Fruit fly (Drosophila melanogaster) whole organism, embryonic: ENCODE data around the gene CaMKI.

Source experiments
- Abd-B ChIP-seq: fragments of 200-800 bp; sonication (Bioruptor generic); optimal IDR thresholded peaks from 2 replicates; lab custom pipeline; 2018; ENCODE audit warnings: missing biosample characterization, mild to moderate bottlenecking, missing genetic modification characterization, moderate library complexity
- CG10979 ChIP-seq: fragments of 200-800 bp; sonication (Bioruptor generic); optimal IDR thresholded peaks from 2 replicates; lab custom pipeline; 2018; ENCODE audit warnings: missing biosample characterization, mild to moderate bottlenecking, missing genetic modification characterization, moderate library complexity
- CG13894 ChIP-seq: fragments of 200-800 bp; sonication (Bioruptor generic); optimal IDR thresholded peaks from 3 replicates; lab custom pipeline; 2018; ENCODE audit warnings: missing biosample characterization, mild to moderate bottlenecking, missing genetic modification characterization, moderate library complexity
- CG1603 ChIP-seq: fragments of 200-800 bp; sonication (Bioruptor generic); optimal IDR thresholded peaks from 2 replicates; lab custom pipeline; 2019; ENCODE audit warnings: missing biosample characterization, mild to moderate bottlenecking, missing genetic modification characterization, moderate library complexity
- CG17802 ChIP-seq: fragments of 200-800 bp; sonication (Bioruptor generic); optimal IDR thresholded peaks from 2 replicates; lab custom pipeline; 2018; ENCODE audit warnings: missing biosample characterization, mild to moderate bottlenecking, missing genetic modification characterization, moderate library complexity
- CG18476 ChIP-seq: fragments of 200-800 bp; sonication (Bioruptor generic); optimal IDR thresholded peaks from 2 replicates; lab custom pipeline; 2016; ENCODE audit warnings: missing biosample characterization, mild to moderate bottlenecking, missing genetic modification characterization
- CG30403 ChIP-seq: fragments of 200-800 bp; sonication (Bioruptor generic); optimal IDR thresholded peaks from 3 replicates; lab custom pipeline; 2016; ENCODE audit warnings: missing biosample characterization, missing genetic modification characterization
- CG31224 ChIP-seq: fragments of 200-800 bp; sonication (Bioruptor generic); IDR thresholded peaks from 2 replicates; pipeline ENCODE4 v1.3.6; 2022; ENCODE audit warnings: missing biosample characterization, missing genetic modification characterization
- CG4282 ChIP-seq: fragments of 200-800 bp; sonication (Bioruptor generic); optimal IDR thresholded peaks from 2 replicates; lab custom pipeline; 2016; ENCODE audit warnings: missing biosample characterization, missing genetic modification characterization
- CG6272 ChIP-seq: fragments of 200-800 bp; sonication (Bioruptor generic); IDR thresholded peaks from 2 replicates; pipeline ENCODE4 v1.3.6; 2022; ENCODE audit warnings: missing biosample characterization, missing genetic modification characterization
- CG8290 ChIP-seq, 3 experiments: fragments of 200-800 bp; sonication (Bioruptor generic); optimal IDR thresholded peaks; 2 replicates each; lab custom pipeline; 2016 to 2019; ENCODE audit warnings: missing biosample characterization in 3 of 3, missing genetic modification characterization in 3 of 3, mild to moderate bottlenecking in 2 of 3, moderate library complexity in 1 of 3
- CG8359 ChIP-seq: fragments of 200-800 bp; sonication (Bioruptor generic); optimal IDR thresholded peaks from 2 replicates; lab custom pipeline; 2017; ENCODE audit warnings: missing biosample characterization, mild to moderate bottlenecking, missing genetic modification characterization, borderline replicate concordance
- CG9727 ChIP-seq: fragments of 200-800 bp; sonication (Bioruptor generic); optimal IDR thresholded peaks from 3 replicates; lab custom pipeline; 2017; ENCODE audit warnings: missing biosample characterization, mild to moderate bottlenecking, missing genetic modification characterization
- CHES-1-like ChIP-seq: fragments of 200-800 bp; sonication (Bioruptor generic); optimal IDR thresholded peaks from 2 replicates; lab custom pipeline; 2016; ENCODE audit warnings: missing biosample characterization, missing genetic modification characterization
- D19B ChIP-seq: fragments of 200-800 bp; sonication (Bioruptor generic); optimal IDR thresholded peaks from 2 replicates; lab custom pipeline; 2017; ENCODE audit warnings: missing biosample characterization, mild to moderate bottlenecking, missing genetic modification characterization
- Dbx ChIP-seq: fragments of 200-800 bp; sonication (Bioruptor generic); IDR thresholded peaks from 3 replicates; pipeline ENCODE4 v1.3.6; 2022; ENCODE audit warnings: missing biosample characterization, missing genetic modification characterization
- E2f2 ChIP-seq: fragments of 200-800 bp; sonication (Bioruptor generic); IDR thresholded peaks from 2 replicates; pipeline ENCODE4 v1.3.6; 2022; ENCODE audit warnings: missing biosample characterization, missing genetic modification characterization
- ERR ChIP-seq: fragments of 200-800 bp; sonication (Bioruptor generic); optimal IDR thresholded peaks from 2 replicates; lab custom pipeline; 2016; ENCODE audit warnings: missing biosample characterization, missing genetic modification characterization
- Hand ChIP-seq: fragments of 200-800 bp; sonication (Bioruptor generic); optimal IDR thresholded peaks from 2 replicates; lab custom pipeline; 2017; ENCODE audit warnings: mild to moderate bottlenecking, missing biosample characterization, missing genetic modification reagents, missing genetic modification characterization
- Hey ChIP-seq: fragments of 200-800 bp; sonication (Bioruptor generic); optimal IDR thresholded peaks from 3 replicates; lab custom pipeline; 2018; ENCODE audit warnings: missing biosample characterization, mild to moderate bottlenecking, missing genetic modification characterization
- Hr3 ChIP-seq: fragments of 200-800 bp; sonication (Bioruptor generic); optimal IDR thresholded peaks from 3 replicates; lab custom pipeline; 2016; ENCODE audit warnings: missing biosample characterization, missing genetic modification characterization
- Oaz ChIP-seq: fragments of 200-800 bp; sonication (Bioruptor generic); IDR thresholded peaks from 2 replicates; pipeline ENCODE4 v1.3.6; 2022; ENCODE audit warnings: missing biosample characterization, missing genetic modification characterization
- Ptx1 ChIP-seq: fragments of 200-800 bp; sonication (Bioruptor generic); IDR thresholded peaks from 2 replicates; pipeline ENCODE4 v1.3.6; 2022; ENCODE audit warnings: missing biosample characterization, missing genetic modification characterization
- Sox100B ChIP-seq: fragments of 200-800 bp; sonication (Bioruptor generic); optimal IDR thresholded peaks from 3 replicates; lab custom pipeline; 2018; ENCODE audit warnings: missing biosample characterization, mild to moderate bottlenecking, missing genetic modification characterization
- cato ChIP-seq: fragments of 200-800 bp; sonication (Bioruptor generic); optimal IDR thresholded peaks from 2 replicates; lab custom pipeline; 2016; ENCODE audit warnings: missing biosample characterization, missing genetic modification characterization, borderline replicate concordance
- chm ChIP-seq: fragments of 200-800 bp; sonication (Bioruptor generic); IDR thresholded peaks from 2 replicates; pipeline ENCODE4 v1.3.6; 2022; ENCODE audit warnings: missing biosample characterization, missing genetic modification characterization
- dati ChIP-seq: fragments of 200-800 bp; sonication (Bioruptor generic); IDR thresholded peaks from 2 replicates; pipeline ENCODE4 v1.3.6; 2022; ENCODE audit warnings: missing biosample characterization, missing genetic modification characterization
- dpn ChIP-seq, 2 experiments: fragments of 200-800 bp; sonication (Bioruptor generic); optimal IDR thresholded peaks; 3 replicates each; lab custom pipeline; 2016; ENCODE audit warnings: missing biosample characterization in 2 of 2, missing genetic modification characterization in 2 of 2
- gcm2 ChIP-seq: fragments of 200-800 bp; sonication (Bioruptor generic); optimal IDR thresholded peaks from 2 replicates; lab custom pipeline; 2016; ENCODE audit warnings: missing biosample characterization, missing genetic modification characterization
- gem ChIP-seq: fragments of 200-800 bp; sonication (Bioruptor generic); optimal IDR thresholded peaks from 2 replicates; lab custom pipeline; 2019; ENCODE audit warnings: missing biosample characterization, mild to moderate bottlenecking, missing genetic modification characterization, moderate library complexity
- grn ChIP-seq: fragments of 200-800 bp; sonication (Bioruptor generic); optimal IDR thresholded peaks from 3 replicates; lab custom pipeline; 2017; ENCODE audit warnings: missing biosample characterization, missing genetic modification characterization
- gro ChIP-seq: fragments of 200-800 bp; sonication (Bioruptor generic); optimal IDR thresholded peaks from 2 replicates; lab custom pipeline; 2016; ENCODE audit warnings: missing biosample characterization, missing genetic modification characterization
- jumu ChIP-seq: fragments of 200-800 bp; sonication (Bioruptor generic); optimal IDR thresholded peaks from 3 replicates; lab custom pipeline; 2016; ENCODE audit warnings: missing biosample characterization, missing genetic modification characterization
- lov ChIP-seq, 2 experiments: fragments of 200-800 bp in 1 of 2; fragments of >200 bp in 1 of 2; sonication (Bioruptor generic) in 1 of 2; IDR thresholded peaks in 1 of 2; optimal IDR thresholded peaks in 1 of 2; 2 replicates in 1 of 2; 3 replicates in 1 of 2; pipeline versions ENCODE4 v1.3.6 to Lab custom; 2017 to 2022; ENCODE audit warnings: missing biosample characterization in 1 of 2, missing genetic modification characterization in 1 of 2
- nom ChIP-seq: fragments of 200-800 bp; sonication (Bioruptor generic); optimal IDR thresholded peaks from 2 replicates; lab custom pipeline; 2017; ENCODE audit warnings: missing biosample characterization, missing genetic modification characterization, mild to moderate bottlenecking, moderate library complexity, missing genetic modification reagents
- pita ChIP-seq: fragments of 200-800 bp; sonication (Bioruptor generic); optimal IDR thresholded peaks from 2 replicates; lab custom pipeline; 2017; ENCODE audit warnings: missing biosample characterization, mild to moderate bottlenecking, missing genetic modification characterization
- prd ChIP-seq, 3 experiments: fragments of >200 bp in 2 of 3; fragments of 200-800 bp in 1 of 3; sonication (Bioruptor generic) in 1 of 3; optimal IDR thresholded peaks in 2 of 3; IDR thresholded peaks in 1 of 3; 2 replicates in 2 of 3; 3 replicates in 1 of 3; pipeline versions ENCODE4 v1.3.6 to Lab custom; 2017 to 2022; ENCODE audit warnings: missing biosample characterization in 1 of 3, missing genetic modification characterization in 1 of 3
- repo ChIP-seq: fragments of 200-800 bp; sonication (Bioruptor generic); optimal IDR thresholded peaks from 2 replicates; lab custom pipeline; 2016; ENCODE audit warnings: missing biosample characterization, missing genetic modification characterization
- rib ChIP-seq: fragments of 200-800 bp; sonication (Bioruptor generic); IDR thresholded peaks from 2 replicates; pipeline ENCODE4 v1.3.6; 2022; ENCODE audit warnings: missing biosample characterization, missing genetic modification characterization
- ro ChIP-seq: fragments of 200-800 bp; sonication (Bioruptor generic); IDR thresholded peaks from 2 replicates; pipeline ENCODE4 v1.3.6; 2022; ENCODE audit warnings: missing biosample characterization, missing genetic modification characterization
- sd ChIP-seq: fragments of 200-800 bp; sonication (Bioruptor generic); optimal IDR thresholded peaks from 3 replicates; lab custom pipeline; 2018; ENCODE audit warnings: missing biosample characterization, mild to moderate bottlenecking, missing genetic modification characterization, moderate library complexity
- slbo ChIP-seq: fragments of 200-800 bp; sonication (Bioruptor generic); IDR thresholded peaks from 2 replicates; pipeline ENCODE4 v1.3.6; 2022; ENCODE audit warnings: missing biosample characterization, missing genetic modification characterization
- slou ChIP-seq: fragments of 200-800 bp; sonication (Bioruptor generic); optimal IDR thresholded peaks from 3 replicates; lab custom pipeline; 2016; ENCODE audit warnings: missing biosample characterization, missing genetic modification characterization
- ssp ChIP-seq: fragments of 200-800 bp; sonication (Bioruptor generic); IDR thresholded peaks from 2 replicates; pipeline ENCODE4 v1.3.6; 2022; ENCODE audit warnings: missing biosample characterization, missing genetic modification characterization
- stwl ChIP-seq: fragments of 200-800 bp; sonication (Bioruptor generic); optimal IDR thresholded peaks from 3 replicates; lab custom pipeline; 2018; ENCODE audit warnings: missing biosample characterization, mild to moderate bottlenecking, missing genetic modification characterization, moderate library complexity
- tgo ChIP-seq: fragments of 200-800 bp; sonication (Bioruptor generic); IDR thresholded peaks from 3 replicates; pipeline ENCODE4 v1.3.6; 2022; ENCODE audit warnings: missing biosample characterization, missing genetic modification characterization
- tll ChIP-seq, 2 experiments: fragments of 200-800 bp in 1 of 2; fragments of >200 bp in 1 of 2; sonication (Bioruptor generic) in 1 of 2; optimal IDR thresholded peaks; 2 replicates each; lab custom pipeline; 2017 to 2019; ENCODE audit warnings: missing biosample characterization in 2 of 2, missing genetic modification characterization in 2 of 2, mild to moderate bottlenecking in 1 of 2, moderate library complexity in 1 of 2
- toy ChIP-seq: fragments of 200-800 bp; sonication (Bioruptor generic); IDR thresholded peaks from 2 replicates; pipeline ENCODE4 v1.3.6; 2022; ENCODE audit warnings: missing biosample characterization, missing genetic modification characterization
- ttk ChIP-seq: fragments of 200-800 bp; sonication (Bioruptor generic); IDR thresholded peaks from 2 replicates; pipeline ENCODE4 v2.1.2; 2022; ENCODE audit warnings: missing biosample characterization, missing genetic modification characterization
- wek ChIP-seq: fragments of 200-800 bp; sonication (Bioruptor generic); optimal IDR thresholded peaks from 3 replicates; lab custom pipeline; 2018; ENCODE audit warnings: missing biosample characterization, mild to moderate bottlenecking, missing genetic modification characterization, moderate library complexity

CaMKI gene

dm6 chr4:466543-466965, 21.2 kb downstream of the CaMKI start, which contains the start of gene Taf3 (continued):
- TF ChIP-seq CHES-1-like (GFP tag; lab: Kevin White, UChicago) (no peak), ssp (peak; percentile 79), rib (no peak), repo (no peak), Hr3 (GFP tag; lab: Kevin White, UChicago) (no peak), Hey (tag; lab: Kevin White, UChicago) (no peak), CG30403 (GFP tag; lab: Kevin White, UChicago) (no peak), jumu (GFP tag; lab: Kevin White, UChicago) (no peak), CG31224 (GFP tag; lab: Robert Waterston, UW) (no peak), lov (optimal IDR thresholded peaks at IDR 0.05; lab: Kevin White, UChicago) (no peak), lov (GFP tag; IDR thresholded peaks at IDR 0.05; lab: Robert Waterston, UW) (no peak), Hand (GFP tag; lab: Kevin White, UChicago) (no peak), stwl (tag; lab: Kevin White, UChicago) (peak; percentile 34), ERR (GFP tag; lab: Kevin White, UChicago) (no peak), CG17802 (tag; lab: Kevin White, UChicago) (peak; percentile 89), CG6272 (no peak), tgo (no peak), dati (no peak), CG8359 (GFP tag; lab: Kevin White, UChicago) (no peak), chm (GFP tag; lab: Robert Waterston, UW) (no peak), CG4282 (GFP tag; lab: Kevin White, UChicago) (no peak), cato (GFP tag; lab: Kevin White, UChicago) (no peak), Abd-B (no peak), E2f2 (peak; percentile 16; the same call in 1 of the 2 replicates), sd (tag; lab: Kevin White, UChicago) (no peak), CG1603 (peak; percentile 75), prd (optimal IDR thresholded peaks at IDR 0.05; lab: Kevin White, UChicago) (no peak), prd (GFP tag; IDR thresholded peaks at IDR 0.05; lab: Robert Waterston, UW) (no peak), Ptx1 (GFP tag; lab: Robert Waterston, UW) (no peak), toy (no peak), Oaz (GFP tag; lab: Robert Waterston, UW) (no peak), CG18476 (GFP tag; lab: Kevin White, UChicago) (no peak), CG8290 (GFP tag; optimal IDR thresholded peaks at IDR 0.05; lab: Kevin White, UChicago) (no peak), CG8290 (tag; optimal IDR thresholded peaks at IDR 0.05; lab: Kevin White, UChicago) (peak; percentile 21 to 53), wek (GFP tag; lab: Kevin White, UChicago) (peak; percentile 91), slou (GFP tag; lab: Kevin White, UChicago) (no peak), dpn (GFP tag; optimal IDR thresholded peaks at IDR 0.05; lab: Kevin White, UChicago) (no peak), Dbx (GFP tag; lab: Robert Waterston, UW) (no peak), ro (GFP tag; lab: Robert Waterston, UW) (no peak), pita (GFP tag; lab: Kevin White, UChicago) (no peak), nom (peak; percentile 22), ttk (GFP tag; lab: Robert Waterston, UW) (no peak), gem (no peak), CG10979 (tag; lab: Kevin White, UChicago) (peak; percentile 12), grn (GFP tag; lab: Kevin White, UChicago) (no peak), D19B (GFP tag; lab: Kevin White, UChicago) (no peak), gro (GFP tag; lab: Kevin White, UChicago) (no peak), Sox100B (no peak), CG9727 (GFP tag; lab: Kevin White, UChicago) (no peak), CG13894 (tag; lab: Kevin White, UChicago) (no peak), slbo (GFP tag; lab: Robert Waterston, UW) (no peak), tll (GFP tag; optimal IDR thresholded peaks at IDR 0.05; lab: Kevin White, UChicago) (no peak), gcm2 (GFP tag; lab: Kevin White, UChicago) (no peak)
